Fruit fly (Drosophila melanogaster): ENCODE measurements around the gene Cpr.

The Cpr gene

DNA sequence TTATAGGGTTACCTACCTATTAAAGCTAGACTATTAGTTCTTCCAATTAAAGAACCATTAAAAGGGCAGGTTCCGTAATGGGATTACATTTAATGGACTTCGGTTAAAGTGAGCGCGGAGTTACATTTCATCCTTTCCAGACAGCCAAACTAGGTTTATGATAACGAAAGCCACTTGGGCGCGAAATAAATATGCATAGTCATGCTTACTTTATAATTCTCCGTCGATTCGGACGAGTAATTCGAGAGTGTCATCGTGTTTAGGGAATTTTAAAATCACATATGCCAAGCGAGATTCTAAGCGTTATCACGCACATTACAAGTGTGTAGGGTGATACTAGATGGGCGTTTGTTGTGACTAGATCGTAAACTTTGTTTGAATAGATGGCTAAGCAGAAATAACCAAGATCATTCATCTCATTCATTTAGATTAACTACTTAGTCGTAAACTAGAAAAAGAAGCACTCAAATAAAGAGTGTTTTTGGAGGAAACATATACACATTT lies 1.6 kb downstream of the Cpr start:
- TF ChIP-seq CG8159 (tag; optimal IDR thresholded peaks at IDR 0.05) (no peak), EcR (GFP tag; optimal IDR thresholded peaks at IDR 0.05) (no peak), Pif1B (GFP tag; optimal IDR thresholded peaks at IDR 0.05) (no peak)

DNA sequence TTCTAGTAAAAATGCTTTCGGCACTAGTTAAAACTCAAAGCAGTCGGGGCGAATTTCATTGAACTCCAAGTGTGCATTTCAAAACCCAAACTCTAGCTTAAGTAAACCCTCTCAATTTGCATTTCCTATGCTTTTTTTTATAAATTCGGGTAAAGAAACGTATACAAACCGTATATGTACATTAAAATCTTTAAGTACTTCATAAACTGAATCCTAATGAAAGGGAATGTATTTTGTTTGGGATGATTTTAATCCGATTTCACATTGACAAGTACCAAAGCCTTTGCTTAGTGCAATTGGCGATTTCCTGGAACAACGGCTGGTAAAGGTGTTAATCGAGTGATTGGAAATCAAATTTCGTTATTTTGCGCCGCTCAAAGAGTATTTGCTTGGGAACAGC lies 2.6 kb downstream of the Cpr start:
- TF ChIP-seq CG9948 (tag; optimal IDR thresholded peaks at IDR 0.05) (no peak), gl (tag; optimal IDR thresholded peaks at IDR 0.05) (no peak), CG14655 (GFP tag; optimal IDR thresholded peaks at IDR 0.05) (no peak), fd96Ca (GFP tag; IDR thresholded peaks at IDR 0.05) (no peak), CG13204 (GFP tag; optimal IDR thresholded peaks at IDR 0.05) (no peak), CG15710 (tag; optimal IDR thresholded peaks at IDR 0.05) (no peak)

DNA sequence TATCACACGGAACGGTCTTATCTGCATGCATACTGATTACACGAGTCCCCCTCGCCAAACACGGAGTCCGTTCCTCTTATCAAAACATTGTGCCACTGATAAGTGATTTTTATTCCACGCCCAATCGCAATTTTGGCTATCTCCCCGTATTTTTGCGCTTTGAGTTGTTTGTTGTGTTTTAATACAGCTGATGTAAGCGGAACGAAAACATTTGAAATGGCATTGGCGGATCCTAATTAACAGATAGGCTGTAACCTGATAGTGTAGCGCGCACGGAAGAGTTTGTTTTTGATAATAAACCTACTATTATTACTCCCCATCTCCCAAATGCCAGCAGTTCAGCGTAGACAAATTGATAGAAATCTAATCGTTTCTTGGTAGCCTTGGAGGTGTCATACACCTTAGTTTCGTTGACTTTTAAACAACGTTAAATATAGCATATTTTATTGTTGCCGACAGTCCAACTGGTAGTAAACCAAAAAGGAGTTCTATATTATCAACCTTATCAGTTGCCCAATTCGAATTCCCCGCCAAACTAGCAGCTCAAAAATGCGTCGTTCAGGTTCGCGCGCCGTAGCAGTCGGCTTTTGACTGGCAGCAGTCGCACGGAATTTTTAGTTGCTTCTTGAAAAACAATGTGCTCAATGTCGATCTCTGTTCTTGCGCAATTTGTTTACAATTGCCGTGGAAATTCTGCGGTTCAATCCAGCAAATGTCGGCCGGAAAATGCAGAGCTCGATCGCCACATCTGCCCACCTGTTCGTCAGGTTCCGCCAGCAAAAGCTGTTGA lies 4.6 kb downstream of the Cpr start:
- peak; percentile 59; the same call in 2 of the 3 replicates for TF ChIP-seq CG4496 (GFP tag; IDR thresholded peaks at IDR 0.05)
- TF ChIP-seq CG8301 (tag; optimal IDR thresholded peaks at IDR 0.05), result no peak

DNA sequence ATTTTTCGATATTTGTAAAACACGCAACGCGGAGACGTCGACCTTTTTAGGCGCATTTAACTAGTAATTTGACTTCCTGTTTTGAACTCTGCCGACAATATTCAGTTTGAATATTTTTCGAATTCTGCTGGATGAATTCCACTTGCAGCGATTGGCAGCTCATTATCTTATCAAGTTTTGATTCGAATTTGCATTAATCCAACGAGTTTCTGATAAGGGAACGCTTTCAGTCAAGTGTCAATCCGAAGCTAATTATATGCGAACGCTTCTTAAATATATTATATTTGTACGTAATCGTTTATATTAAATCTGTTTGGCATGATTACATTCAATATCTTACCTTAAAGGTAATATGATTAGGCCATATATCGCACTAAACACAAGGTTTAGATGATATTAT lies 9.7 kb downstream of the Cpr start, which contains the start of gene CG9497:
Gene CG9497, minus strand, starts transcription at position 101 of the 400 bp plus-strand sequence.
- TF ChIP-seq CG10348 (GFP tag; IDR thresholded peaks at IDR 0.05), result no peak
- no peak for TF ChIP-seq Pif1A (GFP tag; optimal IDR thresholded peaks at IDR 0.05)

DNA sequence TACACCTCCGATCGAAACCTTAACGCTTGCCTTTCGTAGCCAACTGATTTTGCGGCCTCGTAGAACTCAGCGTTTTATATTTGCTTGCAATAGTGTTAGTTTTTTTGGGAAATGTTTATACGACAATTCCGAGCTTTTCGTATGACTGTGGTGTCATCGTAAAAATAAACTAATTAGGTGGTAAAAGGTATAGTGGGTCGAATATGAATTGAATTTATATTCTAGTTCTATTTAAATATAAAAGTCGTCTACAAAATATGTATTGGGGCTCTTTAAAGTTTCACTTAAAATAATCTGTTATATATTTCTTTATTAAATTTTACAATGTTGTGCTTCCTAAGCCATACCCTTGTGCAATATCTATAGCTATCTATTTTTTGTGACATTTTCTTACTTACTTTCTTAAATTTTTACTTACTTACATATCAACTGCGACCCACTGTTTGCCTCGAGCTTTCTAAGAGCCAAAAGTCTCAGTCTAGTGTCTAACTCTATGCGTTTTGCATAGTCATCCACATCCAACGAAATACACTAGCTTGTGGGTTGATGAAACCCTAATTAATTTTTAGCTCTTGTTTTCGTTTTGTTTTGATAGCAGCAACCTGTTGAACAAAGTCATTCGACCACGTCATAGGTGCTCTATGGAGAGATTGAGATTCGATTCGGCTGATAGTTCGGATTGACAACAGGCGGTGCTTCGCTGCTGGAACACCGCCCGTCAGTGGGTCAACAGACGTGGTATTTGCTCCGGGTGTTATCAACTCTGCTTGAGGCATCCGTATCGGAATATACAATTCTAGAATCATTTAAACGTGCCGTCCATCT lies 12.6 kb downstream of the Cpr start, which contains the start of gene CG9498:
Gene CG9498, minus strand, starts transcription at position 51 of the 825 bp plus-strand sequence.
- TF ChIP-seq Snoo (tag; optimal IDR thresholded peaks at IDR 0.05) (no peak), Pif1A (GFP tag; optimal IDR thresholded peaks at IDR 0.05) (no peak), CG4496 (GFP tag; IDR thresholded peaks at IDR 0.05) (no peak), CG10348 (GFP tag; IDR thresholded peaks at IDR 0.05) (no peak), CG9948 (tag; optimal IDR thresholded peaks at IDR 0.05) (no peak), gl (tag; optimal IDR thresholded peaks at IDR 0.05) (no peak), D1 (tag; optimal IDR thresholded peaks at IDR 0.05) (no peak), CG14655 (GFP tag; optimal IDR thresholded peaks at IDR 0.05) (no peak), Pif1B (GFP tag; optimal IDR thresholded peaks at IDR 0.05) (no peak), CG15710 (tag; optimal IDR thresholded peaks at IDR 0.05) (no peak), EcR (GFP tag; optimal IDR thresholded peaks at IDR 0.05) (no peak), Ets98B (GFP tag; IDR thresholded peaks at IDR 0.05) (no peak), CG12605 (GFP tag; IDR thresholded peaks at IDR 0.05) (no peak), CG17806 (tag; optimal IDR thresholded peaks at IDR 0.05) (no peak), rn (GFP tag; IDR thresholded peaks at IDR 0.05) (no peak), fd96Ca (GFP tag; IDR thresholded peaks at IDR 0.05) (no peak), CG32121 (GFP tag; IDR thresholded peaks at IDR 0.05) (no peak), CG8159 (tag; optimal IDR thresholded peaks at IDR 0.05) (no peak), CG8301 (tag; optimal IDR thresholded peaks at IDR 0.05) (no peak)

DNA sequence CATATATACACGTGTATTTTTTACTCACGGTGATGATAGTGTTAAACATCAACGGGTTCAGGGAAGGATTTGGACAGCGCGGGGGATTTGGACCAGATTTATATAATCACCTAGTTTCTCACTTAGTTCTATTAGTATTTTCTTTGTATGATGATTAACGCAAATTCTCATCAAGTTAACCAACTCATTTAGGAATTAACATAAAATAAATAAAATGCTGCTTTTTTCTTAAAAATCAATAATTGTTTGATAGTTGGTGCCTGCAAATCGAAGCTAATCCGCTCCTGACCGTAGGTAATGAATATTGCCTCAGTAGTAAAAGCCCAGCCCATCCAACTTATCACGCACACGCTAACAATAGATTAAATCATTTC lies 13.2 kb downstream of the Cpr start:
- no peak for TF ChIP-seq Snoo (tag; optimal IDR thresholded peaks at IDR 0.05)
- peak; percentile 14 for TF ChIP-seq CG15710 (tag; optimal IDR thresholded peaks at IDR 0.05)
- TF ChIP-seq CG8159 (tag; optimal IDR thresholded peaks at IDR 0.05), result peak; percentile 38
- no peak for TF ChIP-seq CG9948 (tag; optimal IDR thresholded peaks at IDR 0.05)
- peak; percentile 24; the same call in 1 of the 2 replicates for TF ChIP-seq Ets98B (GFP tag; IDR thresholded peaks at IDR 0.05)
- 0 out of 3 replicates have a peak, but pooled peaks have one; percentile 36 for TF ChIP-seq fd96Ca (GFP tag; IDR thresholded peaks at IDR 0.05)

DNA sequence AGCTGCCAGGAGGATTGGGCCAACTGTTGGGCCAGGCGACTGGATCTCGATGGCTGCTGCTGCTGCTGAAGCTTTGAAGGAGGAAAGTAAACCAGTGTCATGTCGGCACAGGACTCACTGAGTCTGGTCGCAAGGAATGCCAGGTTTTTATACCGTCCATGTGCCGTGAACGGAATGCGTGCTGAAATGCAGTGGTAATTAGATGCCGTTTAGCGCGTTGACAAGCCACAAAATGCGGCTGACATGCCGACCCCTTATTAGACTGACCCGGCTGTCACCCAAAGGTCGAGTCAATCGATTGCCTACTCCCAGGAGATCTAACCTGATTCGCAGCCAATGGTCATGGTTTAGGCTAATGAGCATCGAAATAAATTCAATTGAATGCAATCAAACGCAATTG lies 15.6 kb downstream of the Cpr start, which contains the start of gene ppk7:
Gene ppk7, minus strand, starts transcription at position 101 of the 400 bp plus-strand sequence.
- TF ChIP-seq fd96Ca (GFP tag; IDR thresholded peaks at IDR 0.05) (no peak), Pif1B (GFP tag; optimal IDR thresholded peaks at IDR 0.05) (no peak), D1 (tag; optimal IDR thresholded peaks at IDR 0.05) (no peak), CG10348 (GFP tag; IDR thresholded peaks at IDR 0.05) (no peak), EcR (GFP tag; optimal IDR thresholded peaks at IDR 0.05) (no peak), CG4496 (GFP tag; IDR thresholded peaks at IDR 0.05) (no peak), CG15710 (tag; optimal IDR thresholded peaks at IDR 0.05) (no peak), CG32121 (GFP tag; IDR thresholded peaks at IDR 0.05) (no peak), rn (GFP tag; IDR thresholded peaks at IDR 0.05) (no peak), gl (tag; optimal IDR thresholded peaks at IDR 0.05) (no peak), CG12605 (GFP tag; IDR thresholded peaks at IDR 0.05) (no peak), CG34367 (tag; optimal IDR thresholded peaks at IDR 0.05) (no peak), Ets98B (GFP tag; IDR thresholded peaks at IDR 0.05) (no peak), CG8159 (tag; optimal IDR thresholded peaks at IDR 0.05) (no peak), Snoo (tag; optimal IDR thresholded peaks at IDR 0.05) (no peak)
